Fruit fly (Drosophila melanogaster) whole organism, embryonic: ENCODE measurements around the gene CG34288.

Source experiments
- Aef1 ChIP-seq: fragments of 200-800 bp; sonication (Bioruptor generic); IDR thresholded peaks from 3 replicates; pipeline ENCODE4 v1.3.6; 2022; ENCODE audit warnings: missing biosample characterization, missing genetic modification characterization
- Asciz ChIP-seq: fragments of 200-800 bp; sonication (Bioruptor generic); optimal IDR thresholded peaks from 2 replicates; lab custom pipeline; 2017; ENCODE audit warnings: missing biosample characterization, mild to moderate bottlenecking, missing genetic modification characterization, missing genetic modification reagents
- B-H1 ChIP-seq: fragments of 200-800 bp; sonication (Bioruptor generic); IDR thresholded peaks from 3 replicates; pipeline ENCODE4 v1.3.6; 2022; ENCODE audit warnings: missing biosample characterization, missing genetic modification characterization
- Bdp1 ChIP-seq: fragments of 200-800 bp; sonication (Bioruptor generic); optimal IDR thresholded peaks from 3 replicates; lab custom pipeline; 2016; ENCODE audit warnings: missing biosample characterization, missing genetic modification characterization
- BtbVII ChIP-seq: fragments of 200-800 bp; sonication (Bioruptor generic); optimal IDR thresholded peaks from 3 replicates; lab custom pipeline; 2017; ENCODE audit warnings: missing biosample characterization, mild to moderate bottlenecking, missing genetic modification characterization
- CG10431 ChIP-seq: fragments of 200-800 bp; sonication (Bioruptor generic); optimal IDR thresholded peaks from 3 replicates; lab custom pipeline; 2018; ENCODE audit warnings: missing biosample characterization, mild to moderate bottlenecking, missing genetic modification characterization
- CG10543 ChIP-seq: fragments of 200-800 bp; sonication (Bioruptor generic); optimal IDR thresholded peaks from 3 replicates; lab custom pipeline; 2017; ENCODE audit warnings: missing biosample characterization, mild to moderate bottlenecking, missing genetic modification characterization, moderate library complexity
- CG10959 ChIP-seq: fragments of 200-800 bp; sonication (Bioruptor generic); IDR thresholded peaks from 2 replicates; pipeline ENCODE4 v1.3.6; 2022; ENCODE audit warnings: missing biosample characterization, missing genetic modification characterization
- CG13287 ChIP-seq: fragments of 200-800 bp; sonication (Bioruptor generic); IDR thresholded peaks from 2 replicates; pipeline ENCODE4 v1.3.6; 2022; ENCODE audit warnings: missing biosample characterization, missing genetic modification characterization; ENCODE audit not compliant: partially characterized antibody
- CG15696 ChIP-seq: fragments of 200-800 bp; sonication (Bioruptor generic); optimal IDR thresholded peaks from 2 replicates; lab custom pipeline; 2019; ENCODE audit warnings: missing biosample characterization, mild to moderate bottlenecking, missing genetic modification characterization, moderate library complexity
- CG16779 ChIP-seq: fragments of 200-800 bp; sonication (Bioruptor generic); IDR thresholded peaks from 2 replicates; pipeline ENCODE4 v1.3.6; 2022; ENCODE audit warnings: missing biosample characterization, missing genetic modification characterization
- CG17361 ChIP-seq: fragments of 200-800 bp; sonication (Bioruptor generic); IDR thresholded peaks from 3 replicates; pipeline ENCODE4 v1.3.6; 2022; ENCODE audit warnings: missing biosample characterization, missing genetic modification characterization
- CG18599 ChIP-seq: fragments of 200-800 bp; sonication (Bioruptor generic); optimal IDR thresholded peaks from 3 replicates; lab custom pipeline; 2017; ENCODE audit warnings: missing biosample characterization, missing genetic modification characterization, mild to moderate bottlenecking, moderate library complexity, missing genetic modification reagents
- CG2199 ChIP-seq: fragments of 200-800 bp; sonication (Bioruptor generic); IDR thresholded peaks from 3 replicates; pipeline ENCODE4 v1.3.6; 2022; ENCODE audit warnings: missing biosample characterization, missing genetic modification characterization
- CG3281 ChIP-seq: fragments of 200-800 bp; sonication (Bioruptor generic); optimal IDR thresholded peaks from 3 replicates; lab custom pipeline; 2017; ENCODE audit warnings: missing biosample characterization, mild to moderate bottlenecking, missing genetic modification characterization
- CG34376 ChIP-seq: fragments of 200-800 bp; sonication (Bioruptor generic); optimal IDR thresholded peaks from 2 replicates; lab custom pipeline; 2018; ENCODE audit warnings: missing biosample characterization, mild to moderate bottlenecking, missing genetic modification characterization
- CG4360 ChIP-seq: fragments of 200-800 bp; sonication (Bioruptor generic); IDR thresholded peaks from 2 replicates; pipeline ENCODE4 v1.3.6; 2022; ENCODE audit warnings: missing biosample characterization, missing genetic modification characterization
- CG4404 ChIP-seq: fragments of 200-800 bp; sonication (Bioruptor generic); IDR thresholded peaks from 2 replicates; pipeline ENCODE4 v1.3.6; 2022; ENCODE audit warnings: missing biosample characterization, missing genetic modification characterization
- CG4730 ChIP-seq: fragments of 200-800 bp; sonication (Bioruptor generic); IDR thresholded peaks from 2 replicates; pipeline ENCODE4 v1.3.6; 2022; ENCODE audit warnings: missing biosample characterization, missing genetic modification characterization
- CG4820 ChIP-seq: fragments of 200-800 bp; sonication (Bioruptor generic); optimal IDR thresholded peaks from 3 replicates; lab custom pipeline; 2016; ENCODE audit warnings: missing biosample characterization, missing genetic modification characterization
- CG6689 ChIP-seq: fragments of 200-800 bp; sonication (Bioruptor generic); IDR thresholded peaks from 2 replicates; pipeline ENCODE4 v1.3.6; 2022; ENCODE audit warnings: missing biosample characterization, missing genetic modification characterization
- CG7745 ChIP-seq: fragments of 200-800 bp; sonication (Bioruptor generic); optimal IDR thresholded peaks from 2 replicates; lab custom pipeline; 2018; ENCODE audit warnings: missing biosample characterization, mild to moderate bottlenecking, missing genetic modification characterization, moderate library complexity
- CG7963 ChIP-seq: fragments of 200-800 bp; sonication (Bioruptor generic); IDR thresholded peaks from 3 replicates; pipeline ENCODE4 v1.3.6; 2022; ENCODE audit warnings: missing biosample characterization, missing genetic modification characterization; ENCODE audit not compliant: partially characterized antibody
- CrebB ChIP-seq: fragments of 200-800 bp; sonication (Bioruptor generic); optimal IDR thresholded peaks from 3 replicates; lab custom pipeline; 2018; ENCODE audit warnings: missing biosample characterization, mild to moderate bottlenecking, missing genetic modification characterization
- Doc3 ChIP-seq: fragments of 200-800 bp; sonication (Bioruptor generic); IDR thresholded peaks from 3 replicates; pipeline ENCODE4 v1.3.6; 2022; ENCODE audit warnings: missing biosample characterization, missing genetic modification characterization; ENCODE audit not compliant: partially characterized antibody
- GATAe ChIP-seq: fragments of 200-800 bp; sonication (Bioruptor generic); conservative IDR thresholded peaks from 2 replicates; pipeline ENCODE4 v1.3.6; 2022; ENCODE audit warnings: missing biosample characterization, missing genetic modification characterization
- Hand ChIP-seq: fragments of 200-800 bp; sonication (Bioruptor generic); optimal IDR thresholded peaks from 2 replicates; lab custom pipeline; 2017; ENCODE audit warnings: mild to moderate bottlenecking, missing biosample characterization, missing genetic modification reagents, missing genetic modification characterization
- HmgD ChIP-seq: fragments of 200-800 bp; sonication (Bioruptor generic); optimal IDR thresholded peaks from 3 replicates; lab custom pipeline; 2016; ENCODE audit warnings: missing biosample characterization, missing genetic modification characterization
- HmgZ ChIP-seq: fragments of 200-800 bp; sonication (Bioruptor generic); optimal IDR thresholded peaks from 2 replicates; lab custom pipeline; 2018; ENCODE audit warnings: missing biosample characterization, mild to moderate bottlenecking, missing genetic modification characterization
- NC2α ChIP-seq: fragments of 200-800 bp; sonication (Bioruptor generic); optimal IDR thresholded peaks from 2 replicates; lab custom pipeline; 2016; ENCODE audit warnings: missing biosample characterization, missing genetic modification characterization
- NC2β ChIP-seq: fragments of 200-800 bp; sonication (Bioruptor generic); optimal IDR thresholded peaks from 2 replicates; lab custom pipeline; 2016; ENCODE audit warnings: missing biosample characterization, missing genetic modification characterization
- Nf-YA ChIP-seq: fragments of 200-800 bp; sonication (Bioruptor generic); IDR thresholded peaks from 2 replicates; pipeline ENCODE4 v1.3.6; 2022; ENCODE audit warnings: missing biosample characterization, missing genetic modification characterization
- NfI ChIP-seq: fragments of 200-800 bp; sonication (Bioruptor generic); optimal IDR thresholded peaks from 3 replicates; lab custom pipeline; 2018; ENCODE audit warnings: missing biosample characterization, mild to moderate bottlenecking, missing genetic modification characterization, moderate library complexity
- Opbp ChIP-seq: fragments of 200-800 bp; sonication (Bioruptor generic); IDR thresholded peaks from 3 replicates; pipeline ENCODE4 v1.3.6; 2022; ENCODE audit warnings: missing biosample characterization, missing genetic modification characterization; ENCODE audit not compliant: partially characterized antibody
- PHDP ChIP-seq: fragments of 200-800 bp; sonication (Bioruptor generic); optimal IDR thresholded peaks from 3 replicates; lab custom pipeline; 2018; ENCODE audit warnings: missing biosample characterization, mild to moderate bottlenecking, missing genetic modification characterization, moderate library complexity
- Side ChIP-seq: fragments of 200-800 bp; sonication (Bioruptor generic); optimal IDR thresholded peaks from 2 replicates; lab custom pipeline; 2016; ENCODE audit warnings: missing biosample characterization, missing genetic modification characterization
- Six4 ChIP-seq: fragments of 200-800 bp; sonication (Bioruptor generic); optimal IDR thresholded peaks from 2 replicates; lab custom pipeline; 2016; ENCODE audit warnings: missing biosample characterization, missing genetic modification characterization
- Sox100B ChIP-seq: fragments of 200-800 bp; sonication (Bioruptor generic); optimal IDR thresholded peaks from 3 replicates; lab custom pipeline; 2018; ENCODE audit warnings: missing biosample characterization, mild to moderate bottlenecking, missing genetic modification characterization
- az2 ChIP-seq: fragments of 200-800 bp; sonication (Bioruptor generic); optimal IDR thresholded peaks from 3 replicates; lab custom pipeline; 2016; ENCODE audit warnings: missing biosample characterization, missing genetic modification characterization
- cg ChIP-seq: fragments of 200-800 bp; sonication (Bioruptor generic); optimal IDR thresholded peaks from 3 replicates; lab custom pipeline; 2019; ENCODE audit warnings: missing biosample characterization, mild to moderate bottlenecking, missing genetic modification characterization, moderate library complexity
- hb ChIP-seq: fragments of 200-800 bp; sonication (Bioruptor generic); IDR thresholded peaks from 3 replicates; pipeline ENCODE4 v1.3.6; 2022; ENCODE audit warnings: missing biosample characterization, missing genetic modification characterization; ENCODE audit not compliant: partially characterized antibody
- jing ChIP-seq: fragments of 200-800 bp; sonication (Bioruptor generic); optimal IDR thresholded peaks from 2 replicates; lab custom pipeline; 2018; ENCODE audit warnings: missing biosample characterization, mild to moderate bottlenecking, missing genetic modification characterization
- pfk ChIP-seq: fragments of 200-800 bp; sonication (Bioruptor generic); optimal IDR thresholded peaks from 2 replicates; lab custom pipeline; 2018; ENCODE audit warnings: missing biosample characterization, mild to moderate bottlenecking, missing genetic modification characterization, moderate library complexity
- run ChIP-seq: fragments of 200-800 bp; sonication (Bioruptor generic); optimal IDR thresholded peaks from 3 replicates; lab custom pipeline; 2018; ENCODE audit warnings: missing biosample characterization, mild to moderate bottlenecking, missing genetic modification characterization
- sd ChIP-seq: fragments of 200-800 bp; sonication (Bioruptor generic); optimal IDR thresholded peaks from 3 replicates; lab custom pipeline; 2018; ENCODE audit warnings: missing biosample characterization, mild to moderate bottlenecking, missing genetic modification characterization, moderate library complexity
- so ChIP-seq: fragments of 200-800 bp; sonication (Bioruptor generic); IDR thresholded peaks from 3 replicates; pipeline ENCODE4 v1.3.6; 2022; ENCODE audit warnings: missing biosample characterization, missing genetic modification characterization
- tna ChIP-seq: fragments of 200-800 bp; sonication (Bioruptor generic); IDR thresholded peaks from 2 replicates; pipeline ENCODE4 v1.3.6; 2022; ENCODE audit warnings: missing biosample characterization, missing genetic modification characterization; ENCODE audit not compliant: partially characterized antibody
- wor ChIP-seq: fragments of 200-800 bp; sonication (Bioruptor generic); IDR thresholded peaks from 2 replicates; pipeline ENCODE4 v1.3.6; 2022; ENCODE audit warnings: missing biosample characterization, missing genetic modification characterization
- zfh1 ChIP-seq: fragments of 200-800 bp; sonication (Bioruptor generic); IDR thresholded peaks from 3 replicates; pipeline ENCODE4 v1.3.6; 2022; ENCODE audit warnings: missing biosample characterization, missing genetic modification characterization

The CG34288 gene

dm6 chr3R:22410537-22411360, 36.3 kb downstream of the CG34288 start, which contains the start of the genes CG13850 and lqfR (continued):
- TF ChIP-seq CG15696 (tag; lab: Kevin White, UChicago) (peak; percentile 51), GATAe (GFP tag; lab: Robert Waterston, UW) (no peak), CG13287 (GFP tag; lab: Robert Waterston, UW) (no peak), CG3281 (GFP tag; lab: Kevin White, UChicago) (peak; percentile 67), hb (GFP tag; lab: Robert Waterston, UW) (no peak), B-H1 (GFP tag; lab: Robert Waterston, UW) (no peak), Six4 (GFP tag; lab: Kevin White, UChicago) (peak; percentile 69), CG6689 (GFP tag; lab: Robert Waterston, UW) (peak; percentile 55), az2 (GFP tag; lab: Kevin White, UChicago) (peak; percentile 71), Hand (GFP tag; lab: Kevin White, UChicago) (peak; percentile 6), CG4820 (GFP tag; lab: Kevin White, UChicago) (peak; percentile 83), cg (GFP tag; lab: Kevin White, UChicago) (no peak), CG4404 (GFP tag; lab: Robert Waterston, UW) (peak; percentile 66; the same call in 1 of the 2 replicates), CG4730 (GFP tag; lab: Robert Waterston, UW) (no peak), CG7963 (GFP tag; lab: Robert Waterston, UW) (no peak), CG2199 (no peak), sd (tag; lab: Kevin White, UChicago) (peak; percentile 45), CG4360 (GFP tag; lab: Robert Waterston, UW) (no peak), CG17361 (peak; percentile 91), BtbVII (GFP tag; lab: Kevin White, UChicago) (peak; percentile 70), CG10959 (no peak), CG7745 (tag; lab: Kevin White, UChicago) (no peak), CG16779 (no peak), Sox100B (GFP tag; lab: Kevin White, UChicago) (peak; percentile 82), NC2β (GFP tag; lab: Kevin White, UChicago) (peak; percentile 74), Doc3 (GFP tag; lab: Robert Waterston, UW) (no peak), CrebB (tag; lab: Kevin White, UChicago) (no peak), CG10431 (peak; percentile 1), NC2α (GFP tag; lab: Kevin White, UChicago) (peak; percentile 36), PHDP (tag; lab: Kevin White, UChicago) (no peak), Opbp (no peak), run (tag; lab: Kevin White, UChicago) (no peak), Side (peak; percentile 66), CG18599 (GFP tag; lab: Kevin White, UChicago) (peak; percentile 53), HmgZ (tag; lab: Kevin White, UChicago) (peak; percentile 67), pfk (GFP tag; lab: Kevin White, UChicago) (peak; percentile 11), wor (0 out of 2 replicates have a peak, but pooled peaks have one; percentile 35), so (GFP tag; lab: Robert Waterston, UW) (no peak), zfh1 (GFP tag; lab: Robert Waterston, UW) (peak; percentile 14; the same call in 1 of the 3 replicates), Asciz (peak; percentile 35), Bdp1 (GFP tag; lab: Kevin White, UChicago) (peak; percentile 60), CG10543 (peak; percentile 82), CG34376 (GFP tag; lab: Kevin White, UChicago) (peak; percentile 66), Nf-YA (GFP tag; lab: Robert Waterston, UW) (no peak), Aef1 (GFP tag; lab: Robert Waterston, UW) (no peak; the same call in 1 of the 3 replicates), HmgD (GFP tag; lab: Kevin White, UChicago) (peak; percentile 76), tna (GFP tag; lab: Robert Waterston, UW) (no peak), jing (no peak), NfI (GFP tag; lab: Kevin White, UChicago) (peak; percentile 75)
